Comparison of ENCODE assay signal across 1 fruit fly cellular context in the genomic region with DNA sequence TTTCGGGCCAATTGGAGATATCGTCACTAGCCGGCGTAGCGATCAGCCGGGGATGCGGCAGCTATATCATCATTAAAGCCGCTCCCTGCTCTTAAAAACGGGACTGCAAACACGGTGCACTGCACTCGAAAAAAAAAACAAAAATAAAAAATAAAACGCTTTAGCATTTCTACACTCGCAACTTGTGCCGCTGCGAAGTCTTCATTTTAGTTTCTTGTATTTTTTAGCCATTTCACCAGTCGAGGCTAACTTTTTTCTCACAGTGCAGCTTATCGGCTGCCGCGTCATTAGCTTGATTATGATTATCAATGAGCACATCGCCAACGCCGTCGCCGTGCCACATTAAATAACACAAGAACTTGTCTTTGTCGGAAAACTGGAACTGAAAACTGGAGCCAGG.
TF ChIP-seq lines count a peak whose summit lies in the region.

No protein-coding gene starts in this region.

TF ChIP-seq in whole organism, embryonic, 481 proteins besides CTCF, POLR2A, EP300 and RAD21 (continued from another document and continues in another):
- TF ChIP-seq CG10267 (tag; optimal IDR thresholded peaks at IDR 0.05; lab: Kevin White, UChicago), result no peak
- 0 out of 2 replicates have a peak, but pooled peaks have one; percentile 41 for TF ChIP-seq gt (GFP tag; IDR thresholded peaks at IDR 0.05; lab: Robert Waterston, UW)
- TF ChIP-seq Antp (GFP tag; optimal IDR thresholded peaks at IDR 0.05; lab: Kevin White, UChicago), result peak; percentile 77
- peak; percentile 69 for TF ChIP-seq Gug (GFP tag; IDR thresholded peaks at IDR 0.05; lab: Robert Waterston, UW)
- peak; percentile 62 for TF ChIP-seq ap (GFP tag; IDR thresholded peaks at IDR 0.05; lab: Robert Waterston, UW)
- peak; percentile 43 for TF ChIP-seq vfl (GFP tag; optimal IDR thresholded peaks at IDR 0.05; lab: Kevin White, UChicago)
- peak; percentile 62; the same call in 1 of the 2 replicates for TF ChIP-seq sim (GFP tag; IDR thresholded peaks at IDR 0.05; lab: Robert Waterston, UW)
- peak; percentile 75 for TF ChIP-seq CG8944 (GFP tag; optimal IDR thresholded peaks at IDR 0.05; lab: Kevin White, UChicago)
- peak; percentile 65 for TF ChIP-seq dmrt11E (tag; optimal IDR thresholded peaks at IDR 0.05; lab: Kevin White, UChicago)
- TF ChIP-seq E2f2 (GFP tag; IDR thresholded peaks at IDR 0.05; lab: Robert Waterston, UW), result peak; percentile 42; the same call in 1 of the 2 replicates
- no peak for TF ChIP-seq CG12769 (tag; optimal IDR thresholded peaks at IDR 0.05; lab: Kevin White, UChicago)
- no peak for TF ChIP-seq Taf1 (GFP tag; IDR thresholded peaks at IDR 0.05; lab: Robert Waterston, UW)
- TF ChIP-seq CG33213 (GFP tag; optimal IDR thresholded peaks at IDR 0.05; lab: Kevin White, UChicago), result peak; percentile 19
- TF ChIP-seq ash1 (GFP tag; optimal IDR thresholded peaks at IDR 0.05; lab: Kevin White, UChicago), result no peak
- peak; percentile 59 for TF ChIP-seq sisA (GFP tag; IDR thresholded peaks at IDR 0.05; lab: Robert Waterston, UW)
- TF ChIP-seq az2 (GFP tag; optimal IDR thresholded peaks at IDR 0.05; lab: Kevin White, UChicago), result peak; percentile 75
- peak; percentile 22 for TF ChIP-seq E2f1 (GFP tag; IDR thresholded peaks at IDR 0.05; lab: Robert Waterston, UW)
- no peak for TF ChIP-seq CG3281 (GFP tag; optimal IDR thresholded peaks at IDR 0.05; lab: Kevin White, UChicago)
- peak; percentile 40; the same call in 1 of the 2 replicates for TF ChIP-seq ssp (GFP tag; IDR thresholded peaks at IDR 0.05; lab: Robert Waterston, UW)
- TF ChIP-seq CG2875 (GFP tag; optimal IDR thresholded peaks at IDR 0.05; lab: Kevin White, UChicago), result peak; percentile 54
- peak; percentile 32 for TF ChIP-seq CG12659 (GFP tag; optimal IDR thresholded peaks at IDR 0.05; lab: Kevin White, UChicago)
- peak; percentile 65 for TF ChIP-seq Atf3 (GFP tag; optimal IDR thresholded peaks at IDR 0.05; lab: Kevin White, UChicago)
- peak; percentile 78 for TF ChIP-seq ara (GFP tag; IDR thresholded peaks at IDR 0.05; lab: Robert Waterston, UW)
- TF ChIP-seq CG12391 (tag; optimal IDR thresholded peaks at IDR 0.05; lab: Kevin White, UChicago), result peak; percentile 35
- no peak for TF ChIP-seq gcm (GFP tag; optimal IDR thresholded peaks at IDR 0.05; lab: Kevin White, UChicago)
- peak; percentile 85 for TF ChIP-seq vvl (GFP tag; IDR thresholded peaks at IDR 0.05; lab: Robert Waterston, UW)
- TF ChIP-seq CG4707 (GFP tag; optimal IDR thresholded peaks at IDR 0.05; lab: Kevin White, UChicago), result peak; percentile 3
- no peak for TF ChIP-seq ac (GFP tag; optimal IDR thresholded peaks at IDR 0.05; lab: Kevin White, UChicago)
- TF ChIP-seq CG10366 (GFP tag; IDR thresholded peaks at IDR 0.05; lab: Robert Waterston, UW), result peak; percentile 80
- no peak for TF ChIP-seq nerfin-2 (GFP tag; IDR thresholded peaks at IDR 0.05; lab: Robert Waterston, UW; ENCODE audit: partially characterized antibody)
- no peak for TF ChIP-seq Opbp (GFP tag; IDR thresholded peaks at IDR 0.05; lab: Robert Waterston, UW; ENCODE audit: partially characterized antibody)
- no peak for TF ChIP-seq cg (GFP tag; optimal IDR thresholded peaks at IDR 0.05; lab: Kevin White, UChicago)
- TF ChIP-seq bowl (GFP tag; IDR thresholded peaks at IDR 0.05; lab: Robert Waterston, UW), result no peak
- peak; percentile 41 for TF ChIP-seq CG13424 (tag; optimal IDR thresholded peaks at IDR 0.05; lab: Kevin White, UChicago)
- peak; percentile 74 for TF ChIP-seq chn (GFP tag; optimal IDR thresholded peaks at IDR 0.05; lab: Kevin White, UChicago)
- peak; percentile 49 for TF ChIP-seq CG8290 (GFP tag; optimal IDR thresholded peaks at IDR 0.05; lab: Kevin White, UChicago)
- TF ChIP-seq CG8290 (tag; optimal IDR thresholded peaks at IDR 0.05; lab: Kevin White, UChicago), result no peak
- peak; percentile 15 for TF ChIP-seq PHDP (tag; optimal IDR thresholded peaks at IDR 0.05; lab: Kevin White, UChicago)
- TF ChIP-seq Hand (GFP tag; optimal IDR thresholded peaks at IDR 0.05; lab: Kevin White, UChicago), result no peak
- peak; percentile 56 for TF ChIP-seq CG32767 (GFP tag; IDR thresholded peaks at IDR 0.05; lab: Robert Waterston, UW)
- TF ChIP-seq Nf-YA (GFP tag; IDR thresholded peaks at IDR 0.05; lab: Robert Waterston, UW), result peak; percentile 42; the same call in 1 of the 2 replicates
- TF ChIP-seq org-1 (GFP tag; optimal IDR thresholded peaks at IDR 0.05; lab: Kevin White, UChicago), result peak; percentile 10
- TF ChIP-seq TFAM (GFP tag; optimal IDR thresholded peaks at IDR 0.05; lab: Kevin White, UChicago), result no peak
- TF ChIP-seq Neu2 (GFP tag; optimal IDR thresholded peaks at IDR 0.05; lab: Kevin White, UChicago; ENCODE audit: borderline replicate concordance), result no peak
- peak in 1 of 3 experiments; percentile 48 for TF ChIP-seq lola (GFP tag; optimal IDR thresholded peaks at IDR 0.05; lab: Kevin White, UChicago)
- no peak for TF ChIP-seq BEAF-32 (GFP tag; optimal IDR thresholded peaks at IDR 0.05; lab: Kevin White, UChicago)
- no peak for TF ChIP-seq twi (tag; optimal IDR thresholded peaks at IDR 0.05; lab: Kevin White, UChicago)
- TF ChIP-seq Med (GFP tag; lab: Kevin White, UChicago), result peak; percentile 92
- TF ChIP-seq Ptx1 (GFP tag; IDR thresholded peaks at IDR 0.05; lab: Robert Waterston, UW), result peak; percentile 77
- no peak for TF ChIP-seq chinmo (GFP tag; IDR thresholded peaks at IDR 0.05; lab: Robert Waterston, UW; ENCODE audit: partially characterized antibody)
- TF ChIP-seq CG18262 (tag; optimal IDR thresholded peaks at IDR 0.05; lab: Kevin White, UChicago), result no peak
- TF ChIP-seq CG12104 (GFP tag; optimal IDR thresholded peaks at IDR 0.05; lab: Kevin White, UChicago), result no peak
- TF ChIP-seq Ssrp (tag; optimal IDR thresholded peaks at IDR 0.05; lab: Kevin White, UChicago), result peak; percentile 52
- TF ChIP-seq otp (GFP tag; IDR thresholded peaks at IDR 0.05; lab: Robert Waterston, UW), result peak; percentile 78
- TF ChIP-seq Xbp1 (GFP tag; optimal IDR thresholded peaks at IDR 0.05; lab: Kevin White, UChicago), result peak; percentile 78
- peak; percentile 19 for TF ChIP-seq CG10209 (GFP tag; optimal IDR thresholded peaks at IDR 0.05; lab: Kevin White, UChicago)
- TF ChIP-seq Dip2 (GFP tag; IDR thresholded peaks at IDR 0.05; lab: Robert Waterston, UW), result no peak
- TF ChIP-seq sens-2 (GFP tag; IDR thresholded peaks at IDR 0.05; lab: Robert Waterston, UW), result peak; percentile 75
- TF ChIP-seq CG14667 (GFP tag; IDR thresholded peaks at IDR 0.05; lab: Robert Waterston, UW), result peak; percentile 50
- peak; percentile 95 for TF ChIP-seq Ets65A (GFP tag; lab: Kevin White, UChicago)
- TF ChIP-seq CG10147 (GFP tag; optimal IDR thresholded peaks at IDR 0.05; lab: Kevin White, UChicago), result no peak
- TF ChIP-seq dimm (GFP tag; IDR thresholded peaks at IDR 0.05; lab: Robert Waterston, UW), result peak; percentile 73
- TF ChIP-seq tap (tag; optimal IDR thresholded peaks at IDR 0.05; lab: Kevin White, UChicago), result no peak
- TF ChIP-seq Fer3 (tag; optimal IDR thresholded peaks at IDR 0.05; lab: Kevin White, UChicago), result no peak
- no peak for TF ChIP-seq gfzf (GFP tag; optimal IDR thresholded peaks at IDR 0.05; lab: Kevin White, UChicago)
- TF ChIP-seq p53 (GFP tag; optimal IDR thresholded peaks at IDR 0.05; lab: Kevin White, UChicago), result peak; percentile 22
- no peak for TF ChIP-seq stwl (tag; optimal IDR thresholded peaks at IDR 0.05; lab: Kevin White, UChicago)
- TF ChIP-seq gro (GFP tag; optimal IDR thresholded peaks at IDR 0.05; lab: Kevin White, UChicago), result no peak
- peak; percentile 70 for TF ChIP-seq bab2 (GFP tag; optimal IDR thresholded peaks at IDR 0.05; lab: Kevin White, UChicago)
- TF ChIP-seq Eip74EF (GFP tag; optimal IDR thresholded peaks at IDR 0.05; lab: Kevin White, UChicago), result no peak
- peak; percentile 13; the same call in 1 of the 2 replicates for TF ChIP-seq wor (GFP tag; IDR thresholded peaks at IDR 0.05; lab: Robert Waterston, UW)
- peak; percentile 33 for TF ChIP-seq ewg (GFP tag; optimal IDR thresholded peaks at IDR 0.05; lab: Kevin White, UChicago)
- TF ChIP-seq HLH54F (GFP tag; optimal IDR thresholded peaks at IDR 0.05; lab: Kevin White, UChicago), result no peak
- no peak for TF ChIP-seq lov (optimal IDR thresholded peaks at IDR 0.05; lab: Kevin White, UChicago)
- peak; percentile 69; the same call in 2 of the 3 replicates for TF ChIP-seq lov (GFP tag; IDR thresholded peaks at IDR 0.05; lab: Robert Waterston, UW)
- no peak for TF ChIP-seq CG10654 (GFP tag; optimal IDR thresholded peaks at IDR 0.05; lab: Kevin White, UChicago)
- TF ChIP-seq pzg (GFP tag; optimal IDR thresholded peaks at IDR 0.05; lab: Kevin White, UChicago), result no peak
- peak in 1 of 2 experiments; percentile 75 for TF ChIP-seq bsh (GFP tag; optimal IDR thresholded peaks at IDR 0.05; lab: Kevin White, UChicago)
- peak; percentile 86 for TF ChIP-seq CG17328 (GFP tag; IDR thresholded peaks at IDR 0.05; lab: Robert Waterston, UW)
- TF ChIP-seq insv (GFP tag; optimal IDR thresholded peaks at IDR 0.05; lab: Kevin White, UChicago), result no peak
- no peak for TF ChIP-seq cad (GFP tag; optimal IDR thresholded peaks at IDR 0.05; lab: Kevin White, UChicago)
- peak; percentile 31 for TF ChIP-seq sima (GFP tag; optimal IDR thresholded peaks at IDR 0.05; lab: Kevin White, UChicago)
- TF ChIP-seq Dad (GFP tag; optimal IDR thresholded peaks at IDR 0.05; lab: Kevin White, UChicago), result peak; percentile 60
- peak; percentile 55 for TF ChIP-seq CG4424 (GFP tag; optimal IDR thresholded peaks at IDR 0.05; lab: Kevin White, UChicago)
- no peak for TF ChIP-seq CG30020 (tag; optimal IDR thresholded peaks at IDR 0.05; lab: Kevin White, UChicago)
- no peak for TF ChIP-seq sd (tag; optimal IDR thresholded peaks at IDR 0.05; lab: Kevin White, UChicago)
- TF ChIP-seq h (optimal IDR thresholded peaks at IDR 0.05; lab: Kevin White, UChicago), result no peak
- no peak for TF ChIP-seq CG15514 (GFP tag; optimal IDR thresholded peaks at IDR 0.05; lab: Kevin White, UChicago)
- no peak for TF ChIP-seq CG6683 (GFP tag; optimal IDR thresholded peaks at IDR 0.05; lab: Kevin White, UChicago)
- peak; percentile 18 for TF ChIP-seq Usf (GFP tag; optimal IDR thresholded peaks at IDR 0.05; lab: Kevin White, UChicago)
- TF ChIP-seq Spps (tag; optimal IDR thresholded peaks at IDR 0.05; lab: Kevin White, UChicago), result no peak
- TF ChIP-seq Six4 (GFP tag; optimal IDR thresholded peaks at IDR 0.05; lab: Kevin White, UChicago), result no peak
- TF ChIP-seq Hr78 (GFP tag; optimal IDR thresholded peaks at IDR 0.05; lab: Kevin White, UChicago), result no peak
- peak; percentile 49 for TF ChIP-seq CG12942 (GFP tag; optimal IDR thresholded peaks at IDR 0.05; lab: Kevin White, UChicago)
- no peak for TF ChIP-seq kay (GFP tag; optimal IDR thresholded peaks at IDR 0.05; lab: Kevin White, UChicago)
- TF ChIP-seq Bgb (GFP tag; IDR thresholded peaks at IDR 0.05; lab: Robert Waterston, UW; ENCODE audit: partially characterized antibody), result no peak
- no peak for TF ChIP-seq Tbp (GFP tag; optimal IDR thresholded peaks at IDR 0.05; lab: Kevin White, UChicago)
- no peak for TF ChIP-seq YL-1 (GFP tag; optimal IDR thresholded peaks at IDR 0.05; lab: Kevin White, UChicago)
- TF ChIP-seq D19A (tag; optimal IDR thresholded peaks at IDR 0.05; lab: Kevin White, UChicago), result no peak
- no peak for TF ChIP-seq sc (optimal IDR thresholded peaks at IDR 0.05; lab: Kevin White, UChicago)
- peak; percentile 17 for TF ChIP-seq sc (GFP tag; optimal IDR thresholded peaks at IDR 0.05; lab: Kevin White, UChicago)
- no peak for TF ChIP-seq nau (GFP tag; optimal IDR thresholded peaks at IDR 0.05; lab: Kevin White, UChicago)
- peak; percentile 86 for TF ChIP-seq ci (GFP tag; IDR thresholded peaks at IDR 0.05; lab: Robert Waterston, UW)
- TF ChIP-seq CG12299 (tag; optimal IDR thresholded peaks at IDR 0.05; lab: Kevin White, UChicago), result no peak
- peak; percentile 13 for TF ChIP-seq Asciz (GFP tag; optimal IDR thresholded peaks at IDR 0.05; lab: Kevin White, UChicago)
- peak; percentile 63 for TF ChIP-seq ems (GFP tag; optimal IDR thresholded peaks at IDR 0.05; lab: Kevin White, UChicago)
- TF ChIP-seq Ravus (GFP tag; IDR thresholded peaks at IDR 0.05; lab: Robert Waterston, UW), result no peak
- TF ChIP-seq CG6654 (GFP tag; optimal IDR thresholded peaks at IDR 0.05; lab: Kevin White, UChicago), result no peak
- peak; percentile 40; the same call in 2 of the 3 replicates for TF ChIP-seq B-H1 (GFP tag; IDR thresholded peaks at IDR 0.05; lab: Robert Waterston, UW)
- no peak for TF ChIP-seq CG11398 (GFP tag; optimal IDR thresholded peaks at IDR 0.05; lab: Kevin White, UChicago)
- no peak for TF ChIP-seq Dfd (GFP tag; optimal IDR thresholded peaks at IDR 0.05; lab: Kevin White, UChicago)
- no peak for TF ChIP-seq grau (tag; optimal IDR thresholded peaks at IDR 0.05; lab: Kevin White, UChicago)
- TF ChIP-seq fu2 (GFP tag; optimal IDR thresholded peaks at IDR 0.05; lab: Kevin White, UChicago), result no peak
- 0 out of 2 replicates have a peak, but pooled peaks have one; percentile 33 for TF ChIP-seq CG4360 (GFP tag; IDR thresholded peaks at IDR 0.05; lab: Robert Waterston, UW)
- peak; percentile 81 for TF ChIP-seq CG3726 (GFP tag; IDR thresholded peaks at IDR 0.05; lab: Robert Waterston, UW)
- TF ChIP-seq odd (GFP tag; optimal IDR thresholded peaks at IDR 0.05; lab: Kevin White, UChicago), result no peak
- TF ChIP-seq CG7987 (GFP tag; optimal IDR thresholded peaks at IDR 0.05; lab: Kevin White, UChicago), result no peak
- peak; percentile 45; the same call in 1 of the 2 replicates for TF ChIP-seq CG17612 (GFP tag; IDR thresholded peaks at IDR 0.05; lab: Robert Waterston, UW)
- no peak for TF ChIP-seq CG9932 (GFP tag; IDR thresholded peaks at IDR 0.05; lab: Robert Waterston, UW)
- TF ChIP-seq CG5953 (GFP tag; IDR thresholded peaks at IDR 0.05; lab: Robert Waterston, UW), result peak; percentile 56; the same call in 1 of the 2 replicates
- peak; percentile 55 for TF ChIP-seq CG9609 (GFP tag; optimal IDR thresholded peaks at IDR 0.05; lab: Kevin White, UChicago)
- no peak for TF ChIP-seq cwo (GFP tag; optimal IDR thresholded peaks at IDR 0.05; lab: Kevin White, UChicago)
- TF ChIP-seq CG4282 (GFP tag; optimal IDR thresholded peaks at IDR 0.05; lab: Kevin White, UChicago), result no peak
- no peak for TF ChIP-seq usp (GFP tag; optimal IDR thresholded peaks at IDR 0.05; lab: Kevin White, UChicago)
- TF ChIP-seq trh (GFP tag; optimal IDR thresholded peaks at IDR 0.05; lab: Kevin White, UChicago), result peak; percentile 27
- no peak for TF ChIP-seq CG1792 (GFP tag; optimal IDR thresholded peaks at IDR 0.05; lab: Kevin White, UChicago)
- no peak for TF ChIP-seq zen2 (GFP tag; IDR thresholded peaks at IDR 0.05; lab: Robert Waterston, UW; ENCODE audit: partially characterized antibody)
- TF ChIP-seq Hr51 (GFP tag; optimal IDR thresholded peaks at IDR 0.05; lab: Kevin White, UChicago), result peak; percentile 37 to 39
- TF ChIP-seq CG17912 (GFP tag; optimal IDR thresholded peaks at IDR 0.05; lab: Kevin White, UChicago), result no peak
